Worm (Caenorhabditis elegans) whole organism, early embryonic: Measurements from ENCODE around the gene swsn-1.

ENCODE experiments used
- F13C5.2 ChIP-seq: sonication (generic microtip); optimal IDR thresholded peaks from 2 replicates; lab custom pipeline; 2017; ENCODE audit warnings: mild to moderate bottlenecking, missing genetic modification characterization, inconsistent platforms, missing compliant biosample characterization
- ama-1 ChIP-seq: fragments of 150-350 bp; optimal IDR thresholded peaks from 2 replicates; lab custom pipeline; 2014
- ets-7 ChIP-seq: sonication (generic microtip); optimal IDR thresholded peaks from 2 replicates; lab custom pipeline; 2016; ENCODE audit warnings: missing genotype, missing genetic modification characterization, missing compliant biosample characterization
- sea-1 ChIP-seq: fragments of 200-800 bp; sonication (Bioruptor generic); conservative IDR thresholded peaks from 2 replicates; pipeline ENCODE4 v1.3.6; 2022; ENCODE audit warnings: missing genetic modification characterization, missing compliant biosample characterization

- no peak for TF ChIP-seq sea-1 (GFP tag; lab: Robert Waterston, UW)
- TF ChIP-seq ama-1: no peak
- no peak for TF ChIP-seq F13C5.2 (tag; lab: Kevin White, UChicago)
- TF ChIP-seq ets-7 (tag; lab: Kevin White, UChicago): no peak
These were observed 50.3 kb downstream of the swsn-1 start, which contains the start of gene fog-2 for ce11 chrV:20198954-20199353.
